Fruit fly (Drosophila melanogaster): Measurements from ENCODE around the gene NHP2.

NHP2 gene

dm6 chr3L:14775711-14776660 lies 26.0 kb downstream of the NHP2 start, which contains the start of gene mop (continued):
- peak; percentile 21 for TF ChIP-seq CG13775 (GFP tag; optimal IDR thresholded peaks at IDR 0.05)
- no peak for TF ChIP-seq pho (GFP tag; optimal IDR thresholded peaks at IDR 0.05)
- TF ChIP-seq CG8765 (GFP tag; IDR thresholded peaks at IDR 0.05), result no peak
- TF ChIP-seq unpg (GFP tag; optimal IDR thresholded peaks at IDR 0.05), result no peak
- TF ChIP-seq CG31388 (GFP tag; optimal IDR thresholded peaks at IDR 0.05), result no peak
- TF ChIP-seq CG7271 (tag; optimal IDR thresholded peaks at IDR 0.05), result no peak
- TF ChIP-seq tgo (GFP tag; IDR thresholded peaks at IDR 0.05), result peak; percentile 67; the same call in 2 of the 3 replicates
- no peak for TF ChIP-seq cad (GFP tag; optimal IDR thresholded peaks at IDR 0.05)
- TF ChIP-seq otp (GFP tag; IDR thresholded peaks at IDR 0.05), result no peak
- TF ChIP-seq Gug (GFP tag; IDR thresholded peaks at IDR 0.05), result peak; percentile 8; the same call in 1 of the 4 replicates
- TF ChIP-seq CG15601 (tag; optimal IDR thresholded peaks at IDR 0.05), result no peak
- TF ChIP-seq her (GFP tag; optimal IDR thresholded peaks at IDR 0.05), result peak; percentile 0
- no peak for TF ChIP-seq CG2875 (GFP tag; optimal IDR thresholded peaks at IDR 0.05)
- no peak for TF ChIP-seq Sox102F (GFP tag; optimal IDR thresholded peaks at IDR 0.05)
- TF ChIP-seq Camta (GFP tag; optimal IDR thresholded peaks at IDR 0.05), result no peak
- peak; percentile 15 for TF ChIP-seq Bteb2 (GFP tag; optimal IDR thresholded peaks at IDR 0.05)
- peak; percentile 17 for TF ChIP-seq zen (tag; optimal IDR thresholded peaks at IDR 0.05)
- no peak for TF ChIP-seq bab2 (GFP tag; optimal IDR thresholded peaks at IDR 0.05)
- TF ChIP-seq al (GFP tag; IDR thresholded peaks at IDR 0.05), result peak; percentile 34; the same call in 1 of the 2 replicates
- TF ChIP-seq CG7987 (GFP tag; optimal IDR thresholded peaks at IDR 0.05), result no peak
- TF ChIP-seq CG18476 (GFP tag; optimal IDR thresholded peaks at IDR 0.05), result peak; percentile 28
- TF ChIP-seq dmrt11E (tag; optimal IDR thresholded peaks at IDR 0.05), result peak; percentile 35
- TF ChIP-seq CG11560 (tag; IDR thresholded peaks at IDR 0.05), result no peak
- no peak for TF ChIP-seq bcd (GFP tag; optimal IDR thresholded peaks at IDR 0.05)
- peak; percentile 29 for TF ChIP-seq CG2116 (GFP tag; optimal IDR thresholded peaks at IDR 0.05)
- TF ChIP-seq Drgx (GFP tag; IDR thresholded peaks at IDR 0.05), result no peak
- no peak for TF ChIP-seq CG15514 (GFP tag; optimal IDR thresholded peaks at IDR 0.05)
- TF ChIP-seq CG17385 (GFP tag; optimal IDR thresholded peaks at IDR 0.05), result no peak
- TF ChIP-seq CG11247 (GFP tag; IDR thresholded peaks at IDR 0.05), result 0 out of 2 replicates have a peak, but pooled peaks have one; percentile 37
- peak; percentile 60 for TF ChIP-seq CG12391 (tag; optimal IDR thresholded peaks at IDR 0.05)
- TF ChIP-seq zfh1 (GFP tag; IDR thresholded peaks at IDR 0.05), result 0 out of 3 replicates have a peak, but pooled peaks have one; percentile 19
- TF ChIP-seq CG16863 (GFP tag; optimal IDR thresholded peaks at IDR 0.05), result peak; percentile 97
- TF ChIP-seq dysf (GFP tag; IDR thresholded peaks at IDR 0.05), result peak; percentile 46; the same call in 2 of the 3 replicates
- no peak for TF ChIP-seq PHDP (tag; optimal IDR thresholded peaks at IDR 0.05)
- peak; percentile 10 for TF ChIP-seq Lhr (GFP tag; optimal IDR thresholded peaks at IDR 0.05)
- TF ChIP-seq HLH3B (GFP tag; IDR thresholded peaks at IDR 0.05), result peak; percentile 48
- peak; percentile 53 for TF ChIP-seq Ptx1 (GFP tag; IDR thresholded peaks at IDR 0.05)
- peak; percentile 81 for TF ChIP-seq Rfx (GFP tag; IDR thresholded peaks at IDR 0.05)
- no peak for TF ChIP-seq Hr78 (GFP tag; optimal IDR thresholded peaks at IDR 0.05)
- peak; percentile 45 for TF ChIP-seq tin (GFP tag; optimal IDR thresholded peaks at IDR 0.05)
- TF ChIP-seq Med (GFP tag), result peak; percentile 79
- TF ChIP-seq CG11696 (GFP tag; IDR thresholded peaks at IDR 0.05), result peak; percentile 43; the same call in 1 of the 2 replicates
- TF ChIP-seq chinmo (GFP tag; IDR thresholded peaks at IDR 0.05; ENCODE audit: partially characterized antibody), result 0 out of 4 replicates have a peak, but pooled peaks have one; percentile 52
- no peak for TF ChIP-seq salm (tag; optimal IDR thresholded peaks at IDR 0.05)
- no peak for TF ChIP-seq pan (optimal IDR thresholded peaks at IDR 0.05)
- peak in 1 of 2 experiments; percentile 68 for TF ChIP-seq pan (GFP tag; optimal IDR thresholded peaks at IDR 0.05 in 1 of 2, IDR thresholded peaks at IDR 0.05 in 1 of 2)
- TF ChIP-seq CG8478 (optimal IDR thresholded peaks at IDR 0.05), result no peak
- TF ChIP-seq unc-4 (GFP tag; IDR thresholded peaks at IDR 0.05; ENCODE audit: partially characterized antibody), result peak; percentile 68

Data from whole organism, embryonic.